Worm (Caenorhabditis elegans): Measurements from ENCODE around the gene F56D2.2.

ce11 chrIII:5568679-5569078 is 18.4 kb upstream of the F56D2.2 start, which contains the start of gene nspb-12:
- TF ChIP-seq him-1 (tag; optimal IDR thresholded peaks at IDR 0.05), result no peak
- no peak for TF ChIP-seq dao-5 (tag; optimal IDR thresholded peaks at IDR 0.05)
- no peak for TF ChIP-seq W03F9.2 (tag; optimal IDR thresholded peaks at IDR 0.05)

Measured in whole organism, L4/young adult.